Worm (Caenorhabditis elegans) whole organism, L3 larva: ENCODE results near the gene cyy-1.

Experiments
- R02D3.7 ChIP-seq: fragments of 150-350 bp; optimal IDR thresholded peaks from 2 replicates; lab custom pipeline; 2014; ENCODE audit warnings: missing biosample characterization, missing genetic modification characterization
- ZK546.5 ChIP-seq: sonication (generic microtip); optimal IDR thresholded peaks from 2 replicates; lab custom pipeline; 2017; ENCODE audit warnings: missing biosample characterization, missing genetic modification characterization
- aly-2 ChIP-seq: fragments of 150-350 bp; optimal IDR thresholded peaks from 2 replicates; lab custom pipeline; 2014; ENCODE audit warnings: missing biosample characterization, missing genetic modification characterization
- ama-1 ChIP-seq: fragments of 150-350 bp; optimal IDR thresholded peaks from 2 replicates; lab custom pipeline; 2018
- ceh-16 ChIP-seq: sonication (generic microtip); optimal IDR thresholded peaks from 2 replicates; lab custom pipeline; 2017; ENCODE audit warnings: missing biosample characterization, missing genetic modification characterization
- ceh-28 ChIP-seq: fragments of 150-350 bp; optimal IDR thresholded peaks from 2 replicates; lab custom pipeline; 2014; ENCODE audit warnings: missing biosample characterization, missing genetic modification reagents, missing genetic modification characterization
- ceh-82 ChIP-seq: fragments of 150-350 bp; optimal IDR thresholded peaks from 2 replicates; lab custom pipeline; 2014; ENCODE audit warnings: missing biosample characterization, missing genetic modification characterization
- ceh-9 ChIP-seq: sonication (generic microtip); optimal IDR thresholded peaks from 2 replicates; lab custom pipeline; 2018; ENCODE audit warnings: missing biosample characterization, missing genetic modification characterization
- daf-12 ChIP-seq: fragments of 150-350 bp; optimal IDR thresholded peaks from 2 replicates; lab custom pipeline; 2014; ENCODE audit warnings: missing biosample characterization, missing genetic modification reagents, missing genetic modification characterization
- egl-27 ChIP-seq: sonication (generic microtip); optimal IDR thresholded peaks from 4 replicates; lab custom pipeline; 2017; ENCODE audit warnings: missing biosample characterization, missing genetic modification reagents, missing genetic modification characterization
- egl-5 ChIP-seq: fragments of 150-350 bp; optimal IDR thresholded peaks from 2 replicates; lab custom pipeline; 2017; ENCODE audit warnings: missing biosample characterization, missing genetic modification reagents, missing genetic modification characterization, inconsistent platforms
- elt-1 ChIP-seq: fragments of 150-350 bp; optimal IDR thresholded peaks from 2 replicates; lab custom pipeline; 2014; ENCODE audit warnings: missing biosample characterization, missing genetic modification characterization
- elt-2 ChIP-seq: sonication (generic microtip); optimal IDR thresholded peaks from 2 replicates; lab custom pipeline; 2016; ENCODE audit warnings: missing genetic modification reagents, mild to moderate bottlenecking, missing genetic modification characterization, missing compliant biosample characterization
- elt-3 ChIP-seq, 3 experiments: fragments of 150-350 bp in 1 of 3; sonication (generic microtip) in 2 of 3; optimal IDR thresholded peaks; 2 replicates in 2 of 3; 4 replicates in 1 of 3; lab custom pipeline; 2014 to 2017; ENCODE audit warnings: missing biosample characterization in 3 of 3, missing genetic modification characterization in 3 of 3
- eor-1 ChIP-seq, 2 experiments: fragments of 150-350 bp; optimal IDR thresholded peaks; 2 replicates each; lab custom pipeline; 2014 to 2018; ENCODE audit warnings: missing biosample characterization in 2 of 2, missing genetic modification characterization in 2 of 2
- fkh-10 ChIP-seq: sonication (generic microtip); optimal IDR thresholded peaks from 2 replicates; lab custom pipeline; 2017; ENCODE audit warnings: missing biosample characterization, missing genetic modification reagents, missing genetic modification characterization
- fkh-2 ChIP-seq: fragments of 150-350 bp; optimal IDR thresholded peaks from 2 replicates; lab custom pipeline; 2014; ENCODE audit warnings: missing biosample characterization, missing genetic modification reagents, missing genetic modification characterization
- fos-1 ChIP-seq: fragments of 150-350 bp; optimal IDR thresholded peaks from 2 replicates; lab custom pipeline; 2014; ENCODE audit warnings: missing biosample characterization, missing genetic modification characterization
- hmg-11 ChIP-seq: sonication (generic microtip); optimal IDR thresholded peaks from 2 replicates; lab custom pipeline; 2016; ENCODE audit warnings: missing genetic modification characterization, missing compliant biosample characterization
- jun-1 ChIP-seq: fragments of 150-350 bp; optimal IDR thresholded peaks from 2 replicates; lab custom pipeline; 2014; ENCODE audit warnings: missing biosample characterization, missing genetic modification reagents, missing genetic modification characterization
- lin-15B ChIP-seq: fragments of 150-350 bp; optimal IDR thresholded peaks from 2 replicates; lab custom pipeline; 2014; ENCODE audit warnings: missing biosample characterization, missing genetic modification characterization
- lin-39 ChIP-seq: fragments of 150-350 bp; optimal IDR thresholded peaks from 2 replicates; lab custom pipeline; 2018; ENCODE audit warnings: missing biosample characterization, missing genetic modification reagents, missing genetic modification characterization
- lsy-12 ChIP-seq: sonication (generic microtip); optimal IDR thresholded peaks from 2 replicates; lab custom pipeline; 2016; ENCODE audit warnings: mild to moderate bottlenecking, missing genetic modification characterization, missing compliant biosample characterization
- mdl-1 ChIP-seq: fragments of 150-350 bp; optimal IDR thresholded peaks from 2 replicates; lab custom pipeline; 2014; ENCODE audit warnings: missing biosample characterization, missing genetic modification characterization
- mml-1 ChIP-seq: fragments of 150-350 bp; sonication (generic microtip); optimal IDR thresholded peaks from 3 replicates; lab custom pipeline; 2014; ENCODE audit warnings: missing biosample characterization, missing genetic modification characterization
- nfya-1 ChIP-seq: sonication (generic microtip); optimal IDR thresholded peaks from 2 replicates; lab custom pipeline; 2017; ENCODE audit warnings: missing genetic modification characterization, mild to moderate bottlenecking, missing compliant biosample characterization, antibody characterized with exemption, moderate library complexity; ENCODE audit not compliant: insufficient read depth
- nhr-11 ChIP-seq: fragments of 150-350 bp; optimal IDR thresholded peaks from 2 replicates; lab custom pipeline; 2014; ENCODE audit warnings: missing biosample characterization, missing genetic modification characterization
- nhr-12 ChIP-seq: fragments of 150-350 bp; optimal IDR thresholded peaks from 2 replicates; lab custom pipeline; 2014; ENCODE audit warnings: missing biosample characterization, missing genetic modification characterization
- nhr-23 ChIP-seq: fragments of 150-350 bp; optimal IDR thresholded peaks from 2 replicates; lab custom pipeline; 2014; ENCODE audit warnings: missing biosample characterization, missing genetic modification reagents, missing genetic modification characterization
- nhr-237 ChIP-seq: fragments of 150-350 bp; optimal IDR thresholded peaks from 2 replicates; lab custom pipeline; 2014; ENCODE audit warnings: missing biosample characterization, missing genetic modification characterization
- nhr-25 ChIP-seq: sonication (generic microtip); optimal IDR thresholded peaks from 2 replicates; lab custom pipeline; 2017; ENCODE audit warnings: missing biosample characterization, missing genetic modification characterization
- nhr-28 ChIP-seq: fragments of 150-350 bp; optimal IDR thresholded peaks from 2 replicates; lab custom pipeline; 2014; ENCODE audit warnings: missing biosample characterization, missing genetic modification characterization
- nhr-43 ChIP-seq: sonication (generic microtip); optimal IDR thresholded peaks from 2 replicates; lab custom pipeline; 2016; ENCODE audit warnings: mild to moderate bottlenecking, missing genetic modification characterization, missing compliant biosample characterization; ENCODE audit not compliant: poor library complexity, severe bottlenecking
- nhr-67 ChIP-seq: fragments of 150-350 bp; optimal IDR thresholded peaks from 2 replicates; lab custom pipeline; 2014; ENCODE audit warnings: missing biosample characterization, missing genetic modification characterization
- nhr-76 ChIP-seq: fragments of 150-350 bp; sonication (generic microtip); optimal IDR thresholded peaks from 5 replicates; lab custom pipeline; 2014; ENCODE audit warnings: missing biosample characterization, missing genetic modification characterization
- nhr-77 ChIP-seq: fragments of 150-350 bp; optimal IDR thresholded peaks from 2 replicates; lab custom pipeline; 2014; ENCODE audit warnings: missing biosample characterization, missing genetic modification characterization
- pha-4 ChIP-seq: fragments of 150-350 bp; optimal IDR thresholded peaks from 2 replicates; lab custom pipeline; 2014; ENCODE audit warnings: missing biosample characterization, missing genetic modification reagents, missing genetic modification characterization
- pqm-1 ChIP-seq: fragments of 150-350 bp; optimal IDR thresholded peaks from 2 replicates; lab custom pipeline; 2017; ENCODE audit warnings: missing biosample characterization, missing genetic modification characterization, inconsistent platforms
- sea-2 ChIP-seq: fragments of 150-350 bp; sonication (generic microtip); optimal IDR thresholded peaks from 4 replicates; lab custom pipeline; 2014; ENCODE audit warnings: missing biosample characterization, missing genetic modification reagents, missing genetic modification characterization
- skn-1 ChIP-seq: fragments of 150-350 bp; optimal IDR thresholded peaks from 2 replicates; lab custom pipeline; 2014; ENCODE audit warnings: missing biosample characterization, missing genetic modification characterization
- snpc-4 ChIP-seq: fragments of 150-350 bp; optimal IDR thresholded peaks from 2 replicates; lab custom pipeline; 2014; ENCODE audit warnings: missing biosample characterization, missing genetic modification characterization
- tbx-2 ChIP-seq: sonication (generic microtip); optimal IDR thresholded peaks from 2 replicates; lab custom pipeline; 2016; ENCODE audit warnings: mild to moderate bottlenecking, missing genetic modification characterization, missing compliant biosample characterization
- unc-39 ChIP-seq: sonication (generic microtip); optimal IDR thresholded peaks from 4 replicates; lab custom pipeline; 2017; ENCODE audit warnings: missing biosample characterization, missing genetic modification characterization
- unc-62 ChIP-seq: fragments of 150-350 bp; sonication (generic microtip); optimal IDR thresholded peaks from 4 replicates; lab custom pipeline; 2014; ENCODE audit warnings: missing biosample characterization, missing genetic modification reagents, missing genetic modification characterization
- zag-1 ChIP-seq: fragments of 150-350 bp; optimal IDR thresholded peaks from 2 replicates; lab custom pipeline; 2014; ENCODE audit warnings: missing biosample characterization, missing genetic modification characterization
- ztf-11 ChIP-seq: fragments of 150-350 bp; optimal IDR thresholded peaks from 2 replicates; lab custom pipeline; 2014; ENCODE audit warnings: missing biosample characterization, missing genetic modification characterization
- ztf-4 ChIP-seq: fragments of 150-350 bp; optimal IDR thresholded peaks from 2 replicates; lab custom pipeline; 2014; ENCODE audit warnings: missing biosample characterization, missing genetic modification characterization

The cyy-1 gene

ce11 chrIII:8405449-8405962, at the start of gene cyy-1, which contains the start of gene ubxn-4:
TSS of gene cyy-1 (plus strand) at chrIII:8405874.
TSS of gene ubxn-4 (minus strand) at chrIII:8405562.
- TF ChIP-seq hmg-11 (tag; lab: Kevin White, UChicago) (peak; percentile 29), nhr-23 (tag; lab: Kevin White, UChicago) (no peak), nfya-1 (tag; lab: Kevin White, UChicago) (peak; percentile 66)
- TF ChIP-seq, all 47 proteins: peak for 2

ce11 chrIII:8356407-8356881, 49.2 kb upstream of the cyy-1 start:
- peak; percentile 51 for TF ChIP-seq nhr-43 (tag; lab: Kevin White, UChicago)
- peak; percentile 82 for TF ChIP-seq pha-4 (tag; lab: Kevin White, UChicago)
- TF ChIP-seq ceh-28 (tag; lab: Kevin White, UChicago): peak; percentile 58
- TF ChIP-seq nhr-12: no peak
- TF ChIP-seq elt-1: peak; percentile 15
- no peak for TF ChIP-seq fos-1 (tag; lab: Kevin White, UChicago)
- peak; percentile 32 for TF ChIP-seq R02D3.7 (tag; lab: Kevin White, UChicago)
- TF ChIP-seq ztf-11 (tag; lab: Kevin White, UChicago): no peak
- TF ChIP-seq fkh-2 (tag; lab: Kevin White, UChicago): no peak
- peak; percentile 47 for TF ChIP-seq egl-5 (tag; lab: Kevin White, UChicago)
- TF ChIP-seq aly-2 (tag; lab: Kevin White, UChicago): no peak
- peak; percentile 67 for TF ChIP-seq lin-39
- TF ChIP-seq ceh-16: no peak
- peak; percentile 46 for TF ChIP-seq nhr-23 (tag; lab: Kevin White, UChicago)
- no peak for TF ChIP-seq zag-1 (tag; lab: Kevin White, UChicago)
- TF ChIP-seq unc-39 (tag; lab: Kevin White, UChicago): no peak
- TF ChIP-seq nfya-1 (tag; lab: Kevin White, UChicago): peak; percentile 87
- no peak for TF ChIP-seq ceh-82 (tag; lab: Kevin White, UChicago)
- peak; percentile 49 for TF ChIP-seq elt-2
- TF ChIP-seq ceh-9 (tag; lab: Kevin White, UChicago): no peak
- TF ChIP-seq mdl-1 (tag; lab: Kevin White, UChicago): no peak
- peak; percentile 59 for TF ChIP-seq ama-1
- TF ChIP-seq mml-1 (tag; lab: Kevin White, UChicago): no peak
- peak; percentile 7 for TF ChIP-seq nhr-11
- no peak for TF ChIP-seq ztf-4
- TF ChIP-seq pqm-1: peak; percentile 50
- TF ChIP-seq nhr-28 (tag; lab: Kevin White, UChicago): no peak
- TF ChIP-seq ZK546.5 (tag; lab: Kevin White, UChicago): no peak
- no peak for TF ChIP-seq elt-3 (tag; optimal IDR thresholded peaks at IDR 0.05; lab: Kevin White, UChicago)
- peak; percentile 73 for TF ChIP-seq nhr-25 (tag; lab: Kevin White, UChicago)
- TF ChIP-seq nhr-77 (tag; lab: Kevin White, UChicago): no peak
- TF ChIP-seq hmg-11 (tag; lab: Kevin White, UChicago): peak; percentile 95
- no peak for TF ChIP-seq skn-1 (tag; lab: Kevin White, UChicago)
- peak; percentile 80 for TF ChIP-seq jun-1 (tag; lab: Kevin White, UChicago)
- TF ChIP-seq tbx-2 (tag; lab: Kevin White, UChicago): no peak
- no peak for TF ChIP-seq nhr-76 (tag; lab: Kevin White, UChicago)
- peak; percentile 49 for TF ChIP-seq lsy-12 (tag; lab: Kevin White, UChicago)
- peak; percentile 70 for TF ChIP-seq snpc-4 (tag; lab: Kevin White, UChicago)
- TF ChIP-seq nhr-67 (tag; lab: Kevin White, UChicago): no peak
- no peak for TF ChIP-seq unc-62 (GFP tag; lab: Kevin White, UChicago)
- TF ChIP-seq sea-2 (GFP tag; lab: Kevin White, UChicago): no peak
- peak; percentile 87 for TF ChIP-seq lin-15B (tag; lab: Kevin White, UChicago)
- TF ChIP-seq daf-12 (tag; lab: Kevin White, UChicago): no peak
- TF ChIP-seq nhr-237 (tag; lab: Kevin White, UChicago): no peak
- TF ChIP-seq egl-27 (tag; lab: Kevin White, UChicago): no peak
- no peak for TF ChIP-seq eor-1 (tag; optimal IDR thresholded peaks at IDR 0.05; lab: Kevin White, UChicago)
- TF ChIP-seq fkh-10 (GFP tag; lab: Kevin White, UChicago): peak; percentile 11
